Worm (Caenorhabditis elegans): Measurements from ENCODE around the gene cyp-33D3.

DNA sequence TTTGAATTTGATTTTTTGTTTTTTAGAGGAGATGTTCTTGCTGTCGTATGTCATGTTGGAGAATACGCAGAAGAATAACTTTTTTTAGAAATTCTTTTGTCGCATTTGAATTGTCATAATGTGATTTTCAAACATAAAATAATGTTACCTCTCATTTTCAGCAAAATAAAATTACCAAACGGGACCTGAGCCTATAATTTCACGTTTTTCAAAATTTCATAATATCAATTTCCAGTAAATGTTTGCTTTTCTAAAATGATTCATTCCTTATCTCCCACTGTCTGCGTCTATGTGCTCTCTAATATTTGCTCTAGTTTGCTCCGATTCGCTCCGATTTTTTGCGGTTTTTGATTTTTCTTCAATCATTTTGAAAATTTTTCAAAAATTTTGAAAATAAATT, 46.4 kb downstream of the cyp-33D3 start, which contains the start of gene nhr-231:
- TF ChIP-seq ama-1 (optimal IDR thresholded peaks at IDR 0.05), result no peak
- no peak for TF ChIP-seq ets-7 (tag; optimal IDR thresholded peaks at IDR 0.05)
- no peak for TF ChIP-seq tra-4 (tag; optimal IDR thresholded peaks at IDR 0.05)
- TF ChIP-seq aly-1 (tag; optimal IDR thresholded peaks at IDR 0.05), result no peak
- TF ChIP-seq tbx-11 (GFP tag; IDR thresholded peaks at IDR 0.05), result no peak
- no peak for TF ChIP-seq hnd-1 (tag; optimal IDR thresholded peaks at IDR 0.05)
- no peak for TF ChIP-seq ceh-36 (tag; optimal IDR thresholded peaks at IDR 0.05)

All from whole organism, early embryonic.